Worm (Caenorhabditis elegans) whole organism, L1 larva: ENCODE data around the gene oig-2.

Experiments used
- alr-1 ChIP-seq: fragments of 200-800 bp; sonication (Bioruptor generic); optimal IDR thresholded peaks from 2 replicates; lab custom pipeline; 2018; ENCODE audit warnings: borderline replicate concordance, mild to moderate bottlenecking, missing genetic modification characterization, missing compliant biosample characterization
- elt-3 ChIP-seq, 6 experiments: fragments of 150-350 bp in 1 of 6; sonication (generic microtip); optimal IDR thresholded peaks; 2 replicates each; lab custom pipeline; 2017 to 2018; ENCODE audit warnings: missing biosample characterization in 6 of 6, missing genetic modification characterization in 6 of 6, inconsistent platforms in 1 of 6
- irx-1 ChIP-seq: sonication (generic microtip); optimal IDR thresholded peaks from 2 replicates; lab custom pipeline; 2016; ENCODE audit warnings: missing genetic modification characterization, missing compliant biosample characterization
- lin-13 ChIP-seq: fragments of 150-350 bp; optimal IDR thresholded peaks from 2 replicates; lab custom pipeline; 2014; ENCODE audit warnings: missing biosample characterization, missing genetic modification reagents, missing genetic modification characterization
- lin-14 ChIP-seq: fragments of 200-800 bp; sonication (Bioruptor generic); optimal IDR thresholded peaks from 2 replicates; lab custom pipeline; 2018; ENCODE audit warnings: mild to moderate bottlenecking, missing genetic modification characterization, moderate library complexity, missing compliant biosample characterization
- lin-39 ChIP-seq: fragments of 150-350 bp; optimal IDR thresholded peaks from 2 replicates; lab custom pipeline; 2014; ENCODE audit warnings: missing biosample characterization, missing genetic modification reagents, missing genetic modification characterization
- rnt-1 ChIP-seq: sonication (generic microtip); optimal IDR thresholded peaks from 2 replicates; lab custom pipeline; 2016; ENCODE audit warnings: mild to moderate bottlenecking, missing genetic modification characterization, moderate library complexity, missing compliant biosample characterization
- unc-62 ChIP-seq: fragments of 150-350 bp; optimal IDR thresholded peaks from 2 replicates; lab custom pipeline; 2014; ENCODE audit warnings: missing biosample characterization, missing genetic modification reagents, missing genetic modification characterization
- xbp-1 ChIP-seq: sonication (generic microtip); optimal IDR thresholded peaks from 2 replicates; lab custom pipeline; 2016; ENCODE audit warnings: missing genetic modification characterization, missing compliant biosample characterization
- ztf-11 ChIP-seq, 2 experiments: sonication (generic microtip); optimal IDR thresholded peaks; 2 replicates each; lab custom pipeline; 2016 to 2017; ENCODE audit warnings: missing genetic modification characterization in 2 of 2, missing biosample characterization in 1 of 2, missing compliant biosample characterization in 1 of 2
- ztf-4 ChIP-seq: fragments of 150-350 bp; optimal IDR thresholded peaks from 2 replicates; lab custom pipeline; 2014; ENCODE audit warnings: missing biosample characterization, missing genetic modification characterization

- no peak for TF ChIP-seq lin-39
- peak; percentile 1 for TF ChIP-seq lin-13 (GFP tag; lab: Kevin White, UChicago)
- TF ChIP-seq ztf-4 = no peak
- TF ChIP-seq ztf-11 (tag; optimal IDR thresholded peaks at IDR 0.05; lab: Kevin White, UChicago) = no peak
- TF ChIP-seq alr-1 = no peak
- no peak for TF ChIP-seq rnt-1 (tag; lab: Kevin White, UChicago)
- no peak for TF ChIP-seq unc-62 (GFP tag; lab: Kevin White, UChicago)
- TF ChIP-seq irx-1 (tag; lab: Kevin White, UChicago) = no peak
- TF ChIP-seq xbp-1 (tag; lab: Kevin White, UChicago) = no peak
- peak in 5 of 6 experiments; percentile 23 to 79 (median 42) for TF ChIP-seq elt-3 (tag; optimal IDR thresholded peaks at IDR 0.05; lab: Kevin White, UChicago)
- TF ChIP-seq lin-14 (GFP tag; lab: Kevin White, UChicago) = peak; percentile 63
Observed at ce11 chrII:13004160-13004871, 3.6 kb downstream of the oig-2 start.
